In genomic region chr2L:11038918-11039317, dm6 we compare ENCODE assay signal across 1 fruit fly cellular context.
TF ChIP-seq lines count a peak whose summit lies in the region.

No protein-coding gene starts in this region.

TF ChIP-seq in whole organism, embryonic, 481 proteins besides CTCF, POLR2A, EP300 and RAD21 (continued from another document):
- TF ChIP-seq CG33557 (GFP tag; optimal IDR thresholded peaks at IDR 0.05; lab: Kevin White, UChicago) (peak; percentile 48), Hr39 (optimal IDR thresholded peaks at IDR 0.05; lab: Kevin White, UChicago) (no peak), NC2α (GFP tag; optimal IDR thresholded peaks at IDR 0.05; lab: Kevin White, UChicago) (no peak), CG16779 (GFP tag; IDR thresholded peaks at IDR 0.05; lab: Robert Waterston, UW) (no peak), ham (GFP tag; IDR thresholded peaks at IDR 0.05; lab: Robert Waterston, UW) (no peak), CG16813 (GFP tag; IDR thresholded peaks at IDR 0.05; lab: Robert Waterston, UW; ENCODE audit: partially characterized antibody) (no peak), sug (tag; optimal IDR thresholded peaks at IDR 0.05; lab: Kevin White, UChicago) (peak; percentile 21), dati (GFP tag; IDR thresholded peaks at IDR 0.05; lab: Robert Waterston, UW) (no peak), HLH54F (GFP tag; optimal IDR thresholded peaks at IDR 0.05; lab: Kevin White, UChicago) (no peak), salm (tag; optimal IDR thresholded peaks at IDR 0.05; lab: Kevin White, UChicago) (peak; percentile 12), zfh2 (GFP tag; optimal IDR thresholded peaks at IDR 0.05; lab: Kevin White, UChicago) (no peak), GATAe (GFP tag; conservative IDR thresholded peaks at IDR 0.05; lab: Robert Waterston, UW) (peak; percentile 27; the same call in 1 of the 2 replicates), chn (GFP tag; optimal IDR thresholded peaks at IDR 0.05; lab: Kevin White, UChicago) (no peak), CG6272 (GFP tag; IDR thresholded peaks at IDR 0.05; lab: Robert Waterston, UW) (no peak), sob (GFP tag; IDR thresholded peaks at IDR 0.05; lab: Robert Waterston, UW) (no peak), CG17912 (GFP tag; optimal IDR thresholded peaks at IDR 0.05; lab: Kevin White, UChicago) (no peak), MTF-1 (GFP tag; optimal IDR thresholded peaks at IDR 0.05; lab: Kevin White, UChicago; ENCODE audit: borderline replicate concordance) (peak; percentile 8), Asciz (GFP tag; optimal IDR thresholded peaks at IDR 0.05; lab: Kevin White, UChicago) (no peak), lbe (GFP tag; optimal IDR thresholded peaks at IDR 0.05; lab: Kevin White, UChicago) (peak; percentile 13), nom (GFP tag; optimal IDR thresholded peaks at IDR 0.05; lab: Kevin White, UChicago) (peak; percentile 37), slbo (GFP tag; IDR thresholded peaks at IDR 0.05; lab: Robert Waterston, UW) (no peak), gro (GFP tag; optimal IDR thresholded peaks at IDR 0.05; lab: Kevin White, UChicago) (no peak), CG3995 (GFP tag; optimal IDR thresholded peaks at IDR 0.05; lab: Kevin White, UChicago) (no peak), CG12769 (tag; optimal IDR thresholded peaks at IDR 0.05; lab: Kevin White, UChicago) (peak; percentile 78), CG1647 (GFP tag; optimal IDR thresholded peaks at IDR 0.05; lab: Kevin White, UChicago) (no peak)
